Worm (Caenorhabditis elegans) whole organism, L4/young adult: ENCODE data around the gene F09G2.8.

ENCODE experiments used
- W03F9.2 ChIP-seq: fragments of 150-350 bp; optimal IDR thresholded peaks from 2 replicates; lab custom pipeline; 2014; ENCODE audit warnings: missing biosample characterization, missing genetic modification characterization
- dao-5 ChIP-seq: sonication (generic microtip); optimal IDR thresholded peaks from 2 replicates; lab custom pipeline; 2016; ENCODE audit warnings: missing genotype, missing genetic modification characterization, moderate library complexity, missing compliant biosample characterization
- him-1 ChIP-seq: sonication (generic microtip); optimal IDR thresholded peaks from 2 replicates; lab custom pipeline; 2016; ENCODE audit warnings: missing genotype, missing genetic modification reagents, missing genetic modification characterization, missing compliant biosample characterization

F09G2.8 gene

ce11 chrV:7184549-7184948 is 8.9 kb downstream of the F09G2.8 start, which contains the start of gene pitr-5:
pitr-5 (plus strand) TSS chrV:7184849.
- TF ChIP-seq him-1 (tag; lab: Kevin White, UChicago) (no peak), dao-5 (tag; lab: Kevin White, UChicago) (no peak), W03F9.2 (no peak)

- no peak for TF ChIP-seq dao-5 (tag; lab: Kevin White, UChicago)
- TF ChIP-seq him-1 (tag; lab: Kevin White, UChicago), result no peak
- no peak for TF ChIP-seq W03F9.2
Observed at ce11 chrV:7178843-7179242, 14.6 kb downstream of the F09G2.8 start, which contains the start of gene cpsf-2. cpsf-2 (plus strand) TSS chrV:7179172.

- TF ChIP-seq W03F9.2, result no peak
- TF ChIP-seq dao-5 (tag; lab: Kevin White, UChicago), result no peak
- no peak for TF ChIP-seq him-1 (tag; lab: Kevin White, UChicago)
Observed at ce11 chrV:7175201-7175600, 18.3 kb downstream of the F09G2.8 start, which contains the start of gene lgc-39. lgc-39 (plus strand) TSS chrV:7175501.

ce11 chrV:7166709-7167108 is 26.8 kb downstream of the F09G2.8 start, which contains the start of gene ugt-36:
ugt-36 (plus strand) TSS chrV:7167009.
- no peak for TF ChIP-seq him-1 (tag; lab: Kevin White, UChicago)
- no peak for TF ChIP-seq dao-5 (tag; lab: Kevin White, UChicago)
- TF ChIP-seq W03F9.2, result no peak

- no peak for TF ChIP-seq him-1 (tag; lab: Kevin White, UChicago)
- no peak for TF ChIP-seq dao-5 (tag; lab: Kevin White, UChicago)
- TF ChIP-seq W03F9.2, result no peak
Observed at ce11 chrV:7164210-7164609, 29.3 kb downstream of the F09G2.8 start, which contains the start of gene srh-83. srh-83 (plus strand) TSS chrV:7164510.

ce11 chrV:7163477-7164114 is 29.9 kb downstream of the F09G2.8 start, which contains the start of gene ugt-41:
ugt-41 (minus strand) TSS chrV:7163595.
- TF ChIP-seq dao-5 (tag; lab: Kevin White, UChicago) (no peak), him-1 (tag; lab: Kevin White, UChicago) (no peak), W03F9.2 (no peak)

- no peak for TF ChIP-seq him-1 (tag; lab: Kevin White, UChicago)
- TF ChIP-seq W03F9.2, result no peak
- no peak for TF ChIP-seq dao-5 (tag; lab: Kevin White, UChicago)
Observed at ce11 chrV:7159391-7159790, 34.1 kb downstream of the F09G2.8 start, which contains the start of gene str-204. str-204 (plus strand) TSS chrV:7159691.

ce11 chrV:7157089-7157488 is 36.4 kb downstream of the F09G2.8 start, which contains the start of gene ugt-39:
ugt-39 (plus strand) TSS chrV:7157142.
- TF ChIP-seq W03F9.2 (no peak), him-1 (tag; lab: Kevin White, UChicago) (no peak), dao-5 (tag; lab: Kevin White, UChicago) (no peak)

- TF ChIP-seq dao-5 (tag; lab: Kevin White, UChicago) (no peak), him-1 (tag; lab: Kevin White, UChicago) (no peak), W03F9.2 (no peak)
Observed at ce11 chrV:7156079-7156478, 37.4 kb downstream of the F09G2.8 start, which contains the start of gene F10D2.10. F10D2.10 (minus strand) TSS chrV:7156179.

- TF ChIP-seq him-1 (tag; lab: Kevin White, UChicago) (no peak), dao-5 (tag; lab: Kevin White, UChicago) (no peak), W03F9.2 (no peak)
Observed at ce11 chrV:7153046-7153445, 40.4 kb downstream of the F09G2.8 start, which contains the start of gene fat-7. fat-7 (minus strand) TSS chrV:7153146.

ce11 chrV:7150570-7150969 is 42.9 kb downstream of the F09G2.8 start, which contains the start of gene F10D2.8:
F10D2.8 (minus strand) TSS chrV:7150714.
- TF ChIP-seq W03F9.2, result no peak
- no peak for TF ChIP-seq him-1 (tag; lab: Kevin White, UChicago)
- no peak for TF ChIP-seq dao-5 (tag; lab: Kevin White, UChicago)

- no peak for TF ChIP-seq him-1 (tag; lab: Kevin White, UChicago)
- TF ChIP-seq dao-5 (tag; lab: Kevin White, UChicago), result no peak
- TF ChIP-seq W03F9.2, result no peak
Observed at ce11 chrV:7147370-7147769, 46.1 kb downstream of the F09G2.8 start, which contains the start of gene ugt-38. ugt-38 (minus strand) TSS chrV:7147470.

- no peak for TF ChIP-seq him-1 (tag; lab: Kevin White, UChicago)
- TF ChIP-seq W03F9.2, result no peak
Observed at ce11 chrV:7145250-7145850, 48.1 kb downstream of the F09G2.8 start, which contains the start of gene ugt-37. ugt-37 (minus strand) TSS chrV:7145318.

- TF ChIP-seq W03F9.2, result no peak
- no peak for TF ChIP-seq him-1 (tag; lab: Kevin White, UChicago)
- TF ChIP-seq dao-5 (tag; lab: Kevin White, UChicago), result no peak
Observed at ce11 chrV:7142661-7143060, 50.8 kb downstream of the F09G2.8 start.
